Worm (Caenorhabditis elegans) whole organism, L2 larva: Measurements from ENCODE around the gene fmo-4.

Experiments
- C34F6.9 ChIP-seq: fragments of 150-350 bp; optimal IDR thresholded peaks from 2 replicates; lab custom pipeline; 2014; ENCODE audit warnings: missing biosample characterization, missing genetic modification characterization
- R02D3.7 ChIP-seq: fragments of 150-350 bp; optimal IDR thresholded peaks from 2 replicates; lab custom pipeline; 2014; ENCODE audit warnings: missing biosample characterization, missing genetic modification characterization
- Y55F3AM.14 ChIP-seq: fragments of 200-800 bp; sonication (Bioruptor generic); optimal IDR thresholded peaks from 2 replicates; lab custom pipeline; 2018; ENCODE audit warnings: mild to moderate bottlenecking, missing genetic modification characterization, missing compliant biosample characterization
- ZK546.5 ChIP-seq: sonication (generic microtip); optimal IDR thresholded peaks from 2 replicates; lab custom pipeline; 2017; ENCODE audit warnings: missing biosample characterization, missing genetic modification characterization
- alr-1 ChIP-seq: fragments of 150-350 bp; optimal IDR thresholded peaks from 2 replicates; lab custom pipeline; 2014; ENCODE audit warnings: missing biosample characterization, missing genetic modification characterization
- aly-2 ChIP-seq: fragments of 150-350 bp; optimal IDR thresholded peaks from 2 replicates; lab custom pipeline; 2014; ENCODE audit warnings: missing biosample characterization, missing genetic modification characterization
- ama-1 ChIP-seq: fragments of 150-350 bp; optimal IDR thresholded peaks from 2 replicates; lab custom pipeline; 2018; ENCODE audit warnings: inconsistent platforms
- blmp-1 ChIP-seq: sonication (generic microtip); optimal IDR thresholded peaks from 2 replicates; lab custom pipeline; 2017; ENCODE audit warnings: missing genetic modification characterization, mild to moderate bottlenecking, missing compliant biosample characterization, antibody characterized with exemption, moderate library complexity; ENCODE audit not compliant: insufficient read depth
- ceh-16 ChIP-seq: fragments of 150-350 bp; optimal IDR thresholded peaks from 2 replicates; lab custom pipeline; 2014; ENCODE audit warnings: missing biosample characterization, missing genetic modification characterization
- ceh-82 ChIP-seq: fragments of 150-350 bp; optimal IDR thresholded peaks from 2 replicates; lab custom pipeline; 2014; ENCODE audit warnings: missing biosample characterization, missing genetic modification characterization
- crh-2 ChIP-seq: sonication (generic microtip); optimal IDR thresholded peaks from 2 replicates; lab custom pipeline; 2017; ENCODE audit warnings: missing biosample characterization, missing genetic modification characterization
- dmd-4 ChIP-seq: sonication (generic microtip); optimal IDR thresholded peaks from 2 replicates; lab custom pipeline; 2017; ENCODE audit warnings: missing biosample characterization, missing genetic modification characterization
- egl-27 ChIP-seq: sonication (generic microtip); optimal IDR thresholded peaks from 3 replicates; lab custom pipeline; 2017; ENCODE audit warnings: missing biosample characterization, missing genetic modification reagents, missing genetic modification characterization
- elt-3 ChIP-seq: sonication (generic microtip); optimal IDR thresholded peaks from 2 replicates; lab custom pipeline; 2017; ENCODE audit warnings: missing biosample characterization, missing genetic modification characterization
- fos-1 ChIP-seq: fragments of 150-350 bp; optimal IDR thresholded peaks from 2 replicates; lab custom pipeline; 2014; ENCODE audit warnings: missing biosample characterization, missing genetic modification characterization
- gmeb-1 ChIP-seq: fragments of 150-350 bp; optimal IDR thresholded peaks from 2 replicates; lab custom pipeline; 2014; ENCODE audit warnings: missing biosample characterization, missing genetic modification characterization
- lin-11 ChIP-seq: fragments of 150-350 bp; sonication (generic microtip); optimal IDR thresholded peaks from 2 replicates; lab custom pipeline; 2014; ENCODE audit warnings: missing biosample characterization, missing genetic modification characterization, inconsistent platforms, mixed read lengths
- lin-13 ChIP-seq: fragments of 150-350 bp; optimal IDR thresholded peaks from 2 replicates; lab custom pipeline; 2014; ENCODE audit warnings: missing biosample characterization, missing genetic modification reagents, missing genetic modification characterization
- lin-39 ChIP-seq: fragments of 150-350 bp; optimal IDR thresholded peaks from 2 replicates; lab custom pipeline; 2014; ENCODE audit warnings: missing biosample characterization, missing genetic modification reagents, missing genetic modification characterization
- lsy-2 ChIP-seq, 2 experiments: fragments of 150-350 bp in 1 of 2; sonication (generic microtip) in 1 of 2; optimal IDR thresholded peaks; 2 replicates each; lab custom pipeline; 2014 to 2017; ENCODE audit warnings: missing biosample characterization in 2 of 2, missing genetic modification characterization in 2 of 2
- mab-5 ChIP-seq: fragments of 150-350 bp; optimal IDR thresholded peaks from 2 replicates; lab custom pipeline; 2014; ENCODE audit warnings: missing biosample characterization, missing genetic modification characterization
- mbf-1 ChIP-seq: sonication (generic microtip); optimal IDR thresholded peaks from 2 replicates; lab custom pipeline; 2017; ENCODE audit warnings: missing biosample characterization, missing genetic modification characterization
- mdl-1 ChIP-seq, 2 experiments: fragments of 150-350 bp in 1 of 2; sonication (generic microtip) in 1 of 2; optimal IDR thresholded peaks; 2 replicates each; lab custom pipeline; 2017; ENCODE audit warnings: missing biosample characterization in 2 of 2, missing genetic modification characterization in 2 of 2
- nhr-10 ChIP-seq: sonication (generic microtip); optimal IDR thresholded peaks from 2 replicates; lab custom pipeline; 2017; ENCODE audit warnings: missing biosample characterization, missing genetic modification characterization
- nhr-11 ChIP-seq: fragments of 150-350 bp; optimal IDR thresholded peaks from 2 replicates; lab custom pipeline; 2014; ENCODE audit warnings: missing biosample characterization, missing genetic modification characterization
- nhr-12 ChIP-seq: fragments of 150-350 bp; optimal IDR thresholded peaks from 2 replicates; lab custom pipeline; 2014; ENCODE audit warnings: missing biosample characterization, missing genetic modification characterization
- nhr-129 ChIP-seq: fragments of 150-350 bp; optimal IDR thresholded peaks from 2 replicates; lab custom pipeline; 2014; ENCODE audit warnings: missing biosample characterization, missing genetic modification characterization
- nhr-21 ChIP-seq: fragments of 150-350 bp; optimal IDR thresholded peaks from 2 replicates; lab custom pipeline; 2014; ENCODE audit warnings: missing biosample characterization, missing genetic modification characterization
- nhr-237 ChIP-seq: fragments of 150-350 bp; optimal IDR thresholded peaks from 2 replicates; lab custom pipeline; 2014; ENCODE audit warnings: missing biosample characterization, missing genetic modification characterization
- nhr-25 ChIP-seq: fragments of 150-350 bp; sonication (generic microtip); optimal IDR thresholded peaks from 3 replicates; lab custom pipeline; 2014; ENCODE audit warnings: missing biosample characterization, missing genetic modification characterization
- nhr-6 ChIP-seq: fragments of 150-350 bp; optimal IDR thresholded peaks from 2 replicates; lab custom pipeline; 2014; ENCODE audit warnings: missing biosample characterization, missing genetic modification characterization
- nhr-77 ChIP-seq: fragments of 150-350 bp; optimal IDR thresholded peaks from 2 replicates; lab custom pipeline; 2014; ENCODE audit warnings: missing biosample characterization, missing genetic modification characterization
- peb-1 ChIP-seq: fragments of 150-350 bp; optimal IDR thresholded peaks from 2 replicates; lab custom pipeline; 2014; ENCODE audit warnings: missing biosample characterization, missing genetic modification characterization
- sem-4 ChIP-seq: fragments of 150-350 bp; optimal IDR thresholded peaks from 2 replicates; lab custom pipeline; 2014; ENCODE audit warnings: missing biosample characterization, missing genetic modification reagents, missing genetic modification characterization
- sma-3 ChIP-seq: sonication (generic microtip); optimal IDR thresholded peaks from 2 replicates; lab custom pipeline; 2016; ENCODE audit warnings: missing genetic modification reagents, missing genetic modification characterization, missing compliant biosample characterization
- sma-9 ChIP-seq, 2 experiments: fragments of 150-350 bp in 1 of 2; sonication (generic microtip) in 1 of 2; optimal IDR thresholded peaks; 2 replicates each; lab custom pipeline; 2014 to 2016; ENCODE audit warnings: missing genetic modification characterization in 2 of 2, mild to moderate bottlenecking in 1 of 2, missing biosample characterization in 1 of 2, missing compliant biosample characterization in 1 of 2, missing genetic modification reagents in 1 of 2, moderate library complexity in 1 of 2
- snpc-4 ChIP-seq: fragments of 150-350 bp; optimal IDR thresholded peaks from 2 replicates; lab custom pipeline; 2014; ENCODE audit warnings: missing biosample characterization, missing genetic modification characterization
- unc-39 ChIP-seq: fragments of 150-350 bp; optimal IDR thresholded peaks from 2 replicates; lab custom pipeline; 2014; ENCODE audit warnings: missing biosample characterization, missing genetic modification characterization
- unc-55 ChIP-seq: fragments of 150-350 bp; sonication (generic microtip); optimal IDR thresholded peaks from 3 replicates; lab custom pipeline; 2014; ENCODE audit warnings: missing biosample characterization, missing genetic modification reagents, missing genetic modification characterization
- unc-62 ChIP-seq: fragments of 150-350 bp; optimal IDR thresholded peaks from 2 replicates; lab custom pipeline; 2014; ENCODE audit warnings: missing biosample characterization, missing genetic modification reagents, missing genetic modification characterization
- zag-1 ChIP-seq: fragments of 150-350 bp; optimal IDR thresholded peaks from 2 replicates; lab custom pipeline; 2014; ENCODE audit warnings: missing biosample characterization, missing genetic modification characterization
- ztf-1 ChIP-seq: fragments of 200-800 bp; sonication (Bioruptor generic); conservative IDR thresholded peaks from 2 replicates; pipeline ENCODE4 v1.3.6; 2022; ENCODE audit warnings: missing genetic modification characterization, missing compliant biosample characterization
- ztf-11 ChIP-seq: sonication (generic microtip); optimal IDR thresholded peaks from 2 replicates; lab custom pipeline; 2017; ENCODE audit warnings: missing biosample characterization, missing genetic modification characterization
- ztf-4 ChIP-seq: fragments of 150-350 bp; optimal IDR thresholded peaks from 2 replicates; lab custom pipeline; 2014; ENCODE audit warnings: missing biosample characterization, missing genetic modification characterization

Gene fmo-4

ce11 chrV:13650800-13651199, 44.3 kb upstream of the fmo-4 start:
- no peak for TF ChIP-seq snpc-4 (tag; lab: Kevin White, UChicago)
- no peak for TF ChIP-seq mbf-1 (tag; lab: Kevin White, UChicago)
- no peak for TF ChIP-seq lin-39 (tag; lab: Kevin White, UChicago)
- no peak for TF ChIP-seq peb-1 (tag; lab: Kevin White, UChicago)
- no peak for TF ChIP-seq zag-1
- TF ChIP-seq Y55F3AM.14 (GFP tag; lab: Kevin White, UChicago): no peak
- no peak for TF ChIP-seq elt-3 (tag; lab: Kevin White, UChicago)
- no peak for TF ChIP-seq nhr-12 (tag; lab: Kevin White, UChicago)
- TF ChIP-seq nhr-129: no peak
- TF ChIP-seq alr-1 (tag; lab: Kevin White, UChicago): no peak
- no peak for TF ChIP-seq sem-4 (tag; lab: Kevin White, UChicago)
- no peak for TF ChIP-seq fos-1 (tag; lab: Kevin White, UChicago)
- TF ChIP-seq crh-2 (tag; lab: Kevin White, UChicago): no peak
- no peak for TF ChIP-seq mab-5 (tag; lab: Kevin White, UChicago)
- TF ChIP-seq ceh-16 (tag; lab: Kevin White, UChicago): no peak
- no peak for TF ChIP-seq lin-11 (tag; lab: Kevin White, UChicago)
- no peak for TF ChIP-seq nhr-21
- TF ChIP-seq ztf-11: no peak
- TF ChIP-seq lsy-2 (tag; optimal IDR thresholded peaks at IDR 0.05; lab: Kevin White, UChicago): no peak
- TF ChIP-seq, all 48 proteins: peak for 0

DNA sequence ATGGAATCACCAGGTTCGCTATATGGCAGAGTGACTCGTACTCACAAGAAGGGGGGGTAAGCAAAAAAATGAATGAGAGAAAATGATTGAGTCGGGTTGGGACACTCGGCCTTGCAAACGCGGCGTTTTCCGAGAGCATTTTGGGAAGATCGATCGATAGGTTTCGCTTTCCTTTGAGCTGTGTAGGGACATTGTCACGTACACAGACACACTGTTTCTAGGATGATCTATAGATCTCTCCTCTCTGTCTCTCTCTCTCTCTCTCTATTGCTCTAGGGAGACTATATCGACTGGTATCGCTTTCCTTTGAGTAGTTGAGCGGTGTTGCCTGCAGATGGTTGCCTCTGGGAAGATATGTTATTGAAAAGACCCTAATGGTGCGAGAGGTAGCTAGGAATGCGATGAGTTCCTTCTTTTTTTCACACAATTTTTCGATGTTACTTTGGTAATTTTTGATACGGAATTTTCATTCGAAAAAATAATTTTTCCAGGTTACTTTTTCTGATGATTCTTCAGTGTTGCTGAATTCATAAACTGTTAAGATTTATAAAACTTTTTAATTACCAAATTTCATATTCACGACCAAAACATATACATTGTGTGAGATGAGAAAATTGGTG, 43.3 kb upstream of the fmo-4 start, which contains the start of gene H37A05.4:
H37A05.4 (minus strand) TSS at position 51 of the 620 bp plus-strand sequence.
- no peak for TF ChIP-seq mbf-1 (tag; lab: Kevin White, UChicago)
- TF ChIP-seq lin-13 (GFP tag; lab: Kevin White, UChicago): peak; percentile 8
- TF ChIP-seq peb-1 (tag; lab: Kevin White, UChicago): no peak
- no peak for TF ChIP-seq blmp-1 (tag; lab: Kevin White, UChicago)
- TF ChIP-seq crh-2 (tag; lab: Kevin White, UChicago): no peak
- no peak for TF ChIP-seq snpc-4 (tag; lab: Kevin White, UChicago)
- TF ChIP-seq Y55F3AM.14 (GFP tag; lab: Kevin White, UChicago): peak; percentile 10
- no peak for TF ChIP-seq ceh-82 (tag; lab: Kevin White, UChicago)
- no peak for TF ChIP-seq aly-2
- peak; percentile 44 for TF ChIP-seq sma-3 (GFP tag; lab: Kevin White, UChicago)
- no peak for TF ChIP-seq nhr-237
- TF ChIP-seq mab-5 (tag; lab: Kevin White, UChicago): no peak
- TF ChIP-seq zag-1: no peak
- no peak for TF ChIP-seq ceh-16 (tag; lab: Kevin White, UChicago)
- TF ChIP-seq sem-4 (tag; lab: Kevin White, UChicago): no peak
- no peak for TF ChIP-seq lin-11 (tag; lab: Kevin White, UChicago)
- TF ChIP-seq fos-1 (tag; lab: Kevin White, UChicago): no peak
- peak; percentile 53 for TF ChIP-seq nhr-25 (tag; lab: Kevin White, UChicago)
- TF ChIP-seq ama-1 (lab: Kevin White, UChicago): peak; percentile 22
- TF ChIP-seq egl-27: no peak
- TF ChIP-seq mdl-1 (tag; optimal IDR thresholded peaks at IDR 0.05; lab: Kevin White, UChicago): no peak
- TF ChIP-seq ztf-4: peak; percentile 75
- TF ChIP-seq ztf-1 (GFP tag; lab: Robert Waterston, UW): 0 out of 2 replicates have a peak, but pooled peaks have one; percentile 20
- TF ChIP-seq unc-39: no peak
- no peak for TF ChIP-seq dmd-4 (tag; lab: Kevin White, UChicago)
- TF ChIP-seq C34F6.9: no peak
- TF ChIP-seq unc-55 (GFP tag; lab: Kevin White, UChicago): no peak

- TF ChIP-seq nhr-12 (tag; lab: Kevin White, UChicago) (no peak), elt-3 (tag; lab: Kevin White, UChicago) (no peak)
These were observed 41.1 kb upstream of the fmo-4 start for ce11 chrV:13647617-13648016.

- TF ChIP-seq nhr-21 (no peak), nhr-6 (tag; lab: Kevin White, UChicago) (no peak), ama-1 (lab: Kevin White, UChicago) (no peak), nhr-77 (tag; lab: Kevin White, UChicago) (no peak), dmd-4 (tag; lab: Kevin White, UChicago) (no peak), R02D3.7 (tag; lab: Kevin White, UChicago) (no peak), lin-39 (tag; lab: Kevin White, UChicago) (no peak), snpc-4 (tag; lab: Kevin White, UChicago) (no peak), peb-1 (tag; lab: Kevin White, UChicago) (no peak), crh-2 (tag; lab: Kevin White, UChicago) (no peak), ceh-16 (tag; lab: Kevin White, UChicago) (no peak), fos-1 (tag; lab: Kevin White, UChicago) (no peak), sma-9 (GFP tag; optimal IDR thresholded peaks at IDR 0.05; lab: Kevin White, UChicago) (no peak), sma-9 (tag; optimal IDR thresholded peaks at IDR 0.05; lab: Kevin White, UChicago) (no peak), ZK546.5 (tag; lab: Kevin White, UChicago) (no peak), nhr-10 (tag; lab: Kevin White, UChicago) (no peak), unc-62 (GFP tag; lab: Kevin White, UChicago) (no peak), nhr-25 (tag; lab: Kevin White, UChicago) (no peak), gmeb-1 (tag; lab: Kevin White, UChicago) (no peak), C34F6.9 (no peak), nhr-11 (tag; lab: Kevin White, UChicago) (no peak)
- TF ChIP-seq, all 48 proteins: peak for 0
These were observed 40.7 kb upstream of the fmo-4 start for ce11 chrV:13647185-13647584.
